Worm (Caenorhabditis elegans): ENCODE results near the gene T08G5.2.

The T08G5.2 gene

DNA sequence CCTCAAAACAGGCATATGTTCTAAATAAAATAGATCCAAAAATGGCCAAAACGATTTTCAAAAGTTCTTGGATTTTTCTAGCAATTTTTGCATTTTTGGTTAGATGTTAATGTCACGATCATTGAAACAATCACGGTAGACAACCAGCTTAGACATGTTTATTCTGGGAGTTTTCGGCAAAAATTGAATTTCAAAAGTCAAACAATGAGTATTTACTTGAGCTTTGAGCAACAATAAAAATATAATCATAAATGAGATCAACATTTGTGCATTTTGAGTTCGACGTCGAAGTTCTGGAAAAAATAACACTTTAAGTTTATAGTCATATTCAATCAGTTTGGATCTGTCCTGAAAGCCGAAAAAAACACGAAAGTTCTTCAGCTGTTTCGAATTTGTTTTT lies at the start of gene T08G5.2:
Gene T08G5.2, minus strand, starts transcription at position 101 of the 400 bp plus-strand sequence.
- TF ChIP-seq nhr-237 (tag; optimal IDR thresholded peaks at IDR 0.05) (no peak), flh-1 (GFP tag; optimal IDR thresholded peaks at IDR 0.05) (no peak), mls-2 (tag; optimal IDR thresholded peaks at IDR 0.05) (no peak), elt-3 (tag; optimal IDR thresholded peaks at IDR 0.05) (no peak), drap-1 (GFP tag; optimal IDR thresholded peaks at IDR 0.05) (no peak), tbx-8 (GFP tag; optimal IDR thresholded peaks at IDR 0.05) (no peak), mab-5 (tag; optimal IDR thresholded peaks at IDR 0.05) (no peak), zip-8 (tag; optimal IDR thresholded peaks at IDR 0.05) (no peak), nhr-2 (tag; optimal IDR thresholded peaks at IDR 0.05) (no peak), elt-1 (tag; optimal IDR thresholded peaks at IDR 0.05; ENCODE audit: borderline replicate concordance, insufficient read depth) (no peak), bed-3 (GFP tag; optimal IDR thresholded peaks at IDR 0.05) (no peak), sptf-1 (tag; optimal IDR thresholded peaks at IDR 0.05) (no peak), ceh-83 (GFP tag; optimal IDR thresholded peaks at IDR 0.05) (no peak), M03D4.4 (tag; optimal IDR thresholded peaks at IDR 0.05) (no peak), nhr-28 (tag; optimal IDR thresholded peaks at IDR 0.05) (no peak)

ce11 chrV:14074160-14074559 lies 48.1 kb upstream of the T08G5.2 start, which contains the start of gene D1086.11:
Gene D1086.11, plus strand, starts transcription at chrV:14074460.
- no peak for TF ChIP-seq blmp-1 (tag; optimal IDR thresholded peaks at IDR 0.05)
- no peak for TF ChIP-seq sptf-1 (tag; optimal IDR thresholded peaks at IDR 0.05)
- no peak for TF ChIP-seq ham-2 (GFP tag; optimal IDR thresholded peaks at IDR 0.05)
- no peak for TF ChIP-seq lin-13 (tag; optimal IDR thresholded peaks at IDR 0.05)
- no peak for TF ChIP-seq bed-3 (GFP tag; optimal IDR thresholded peaks at IDR 0.05)
- TF ChIP-seq lin-32 (GFP tag; optimal IDR thresholded peaks at IDR 0.05) = no peak
- TF ChIP-seq nhr-76 (tag; optimal IDR thresholded peaks at IDR 0.05) = no peak
- no peak for TF ChIP-seq hlh-1 (tag; optimal IDR thresholded peaks at IDR 0.05)

DNA sequence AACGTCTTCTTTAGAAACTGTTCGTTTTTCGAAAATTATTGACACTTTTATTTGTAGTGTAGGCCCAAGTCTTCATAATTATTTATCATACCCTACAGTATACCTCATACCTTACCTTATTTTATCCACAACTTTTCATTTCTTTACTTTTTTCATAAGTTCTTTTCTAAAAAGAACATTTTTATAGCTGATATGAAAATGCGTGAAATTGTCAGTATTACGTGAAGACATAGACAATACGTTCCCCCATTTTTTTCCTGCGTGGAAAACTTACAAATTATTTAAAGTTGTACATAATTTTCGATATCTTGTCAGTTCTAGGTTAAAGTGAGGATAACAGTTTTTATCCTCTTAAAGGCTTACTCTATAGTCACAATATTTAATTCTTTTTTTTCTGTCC lies 43.8 kb upstream of the T08G5.2 start:
- TF ChIP-seq ceh-39 (tag; optimal IDR thresholded peaks at IDR 0.05) = no peak
- no peak for TF ChIP-seq blmp-1 (tag; optimal IDR thresholded peaks at IDR 0.05)
- no peak for TF ChIP-seq mep-1 (tag; optimal IDR thresholded peaks at IDR 0.05)
- no peak for TF ChIP-seq nhr-28 (tag; optimal IDR thresholded peaks at IDR 0.05)
- no peak for TF ChIP-seq tbx-8 (GFP tag; optimal IDR thresholded peaks at IDR 0.05)
- TF ChIP-seq nhr-237 (tag; optimal IDR thresholded peaks at IDR 0.05) = no peak
- no peak for TF ChIP-seq pha-4 (tag; optimal IDR thresholded peaks at IDR 0.05)
- TF ChIP-seq ztf-11 (tag; optimal IDR thresholded peaks at IDR 0.05) = no peak
- TF ChIP-seq elt-1 (tag; optimal IDR thresholded peaks at IDR 0.05; ENCODE audit: borderline replicate concordance, insufficient read depth) = no peak
- TF ChIP-seq nhr-12 (tag; optimal IDR thresholded peaks at IDR 0.05) = no peak
- no peak for TF ChIP-seq cnd-1 (tag; optimal IDR thresholded peaks at IDR 0.05)
- TF ChIP-seq snpc-4 (tag; optimal IDR thresholded peaks at IDR 0.05) = no peak
- no peak for TF ChIP-seq bed-3 (GFP tag; optimal IDR thresholded peaks at IDR 0.05)
- TF ChIP-seq mab-5 (tag; optimal IDR thresholded peaks at IDR 0.05) = no peak

DNA sequence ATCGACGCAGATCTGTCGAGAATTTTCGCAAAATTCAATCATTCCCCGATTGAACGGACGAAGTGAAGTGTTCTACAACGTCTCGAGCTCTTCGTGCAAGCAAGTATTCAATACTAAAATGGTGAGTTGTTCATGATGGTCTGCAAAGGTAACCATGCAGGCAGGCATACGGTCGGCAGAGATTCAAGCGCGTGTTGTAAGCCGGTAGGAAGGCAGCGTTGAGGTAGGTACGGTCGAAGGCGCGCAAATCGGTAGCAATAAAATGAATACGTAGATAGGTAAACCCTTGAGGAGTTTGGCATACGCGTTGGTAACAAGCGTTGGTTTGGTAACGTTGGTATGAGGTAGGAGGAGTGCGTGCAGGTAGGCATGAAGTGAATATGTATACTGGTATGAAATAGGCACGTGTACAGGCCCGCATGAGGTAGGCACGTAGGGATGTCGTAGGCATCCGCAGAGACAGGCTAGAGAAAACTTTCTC lies 41.8 kb upstream of the T08G5.2 start, which contains the start of gene D1086.17:
Gene D1086.17, plus strand, starts transcription at position 51 of the 481 bp plus-strand sequence.
- TF ChIP-seq bed-3 (GFP tag; optimal IDR thresholded peaks at IDR 0.05) (no peak), drap-1 (GFP tag; optimal IDR thresholded peaks at IDR 0.05) (no peak), elt-1 (tag; optimal IDR thresholded peaks at IDR 0.05; ENCODE audit: borderline replicate concordance, insufficient read depth) (no peak), ceh-39 (tag; optimal IDR thresholded peaks at IDR 0.05) (no peak), unc-120 (tag; optimal IDR thresholded peaks at IDR 0.05; ENCODE audit: poor library complexity, severe bottlenecking) (no peak), zip-8 (tag; optimal IDR thresholded peaks at IDR 0.05) (no peak), ceh-43 (GFP tag; optimal IDR thresholded peaks at IDR 0.05) (no peak)

DNA sequence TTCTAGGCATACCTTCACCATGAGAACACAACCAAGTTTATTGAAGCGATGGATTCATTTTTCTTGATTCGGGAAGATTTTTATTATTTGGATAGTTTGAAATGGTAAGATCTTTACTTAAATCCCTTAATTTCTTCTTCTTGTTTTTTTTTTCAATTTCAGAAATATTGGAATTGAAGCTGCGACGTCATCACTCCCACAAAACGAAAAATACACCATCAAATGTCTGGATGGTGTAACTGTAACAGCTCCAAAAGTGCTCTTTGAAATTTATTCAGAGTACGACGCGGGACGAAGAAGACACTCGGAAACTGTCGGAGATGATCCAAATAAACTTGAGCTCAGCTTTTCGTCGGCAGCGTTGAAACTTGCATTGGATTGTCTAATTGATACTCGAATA lies 38.3 kb upstream of the T08G5.2 start, which contains the start of gene D1086.21:
Gene D1086.21, plus strand, starts transcription at position 301 of the 400 bp plus-strand sequence.
- TF ChIP-seq tbx-8 (GFP tag; optimal IDR thresholded peaks at IDR 0.05) (no peak), flh-1 (GFP tag; optimal IDR thresholded peaks at IDR 0.05) (no peak)

DNA sequence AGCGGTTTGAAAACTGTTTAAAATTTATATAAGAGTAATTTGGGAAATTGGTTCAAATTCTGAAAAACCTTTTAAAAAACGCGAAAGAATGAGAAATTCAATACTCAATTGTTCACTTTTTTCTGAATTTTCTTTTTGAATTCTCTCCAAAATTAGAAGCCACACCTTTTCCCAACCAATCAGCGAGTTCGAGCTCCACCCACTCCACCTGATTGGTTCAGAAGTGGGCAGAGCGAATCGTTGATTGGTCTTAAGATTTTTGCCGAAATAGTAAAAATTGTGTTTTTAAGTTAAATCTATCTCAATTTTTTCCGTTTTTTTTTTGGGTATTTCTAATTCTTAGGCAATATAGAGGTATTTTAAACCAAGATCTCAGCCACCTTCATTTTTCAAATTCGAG lies 37.9 kb upstream of the T08G5.2 start:
- no peak for TF ChIP-seq snpc-4 (tag; optimal IDR thresholded peaks at IDR 0.05)
- TF ChIP-seq ceh-43 (GFP tag; optimal IDR thresholded peaks at IDR 0.05) = no peak
- TF ChIP-seq lsy-2 (tag; optimal IDR thresholded peaks at IDR 0.05) = no peak
- TF ChIP-seq ces-1 (GFP tag; optimal IDR thresholded peaks at IDR 0.05) = no peak
- no peak for TF ChIP-seq nhr-237 (tag; optimal IDR thresholded peaks at IDR 0.05)
- no peak for TF ChIP-seq hlh-1 (tag; optimal IDR thresholded peaks at IDR 0.05)
- no peak for TF ChIP-seq nhr-2 (tag; optimal IDR thresholded peaks at IDR 0.05)
- TF ChIP-seq drap-1 (GFP tag; optimal IDR thresholded peaks at IDR 0.05) = no peak
- TF ChIP-seq sptf-1 (tag; optimal IDR thresholded peaks at IDR 0.05) = no peak
- no peak for TF ChIP-seq tbx-8 (GFP tag; optimal IDR thresholded peaks at IDR 0.05)
- TF ChIP-seq unc-39 (tag; optimal IDR thresholded peaks at IDR 0.05) = no peak
- TF ChIP-seq nhr-76 (tag; optimal IDR thresholded peaks at IDR 0.05) = no peak
- TF ChIP-seq elt-3 (tag; optimal IDR thresholded peaks at IDR 0.05) = no peak
- no peak for TF ChIP-seq nhr-28 (tag; optimal IDR thresholded peaks at IDR 0.05)

Data from whole organism, mixed stage, embryonic.